Fruit fly (Drosophila melanogaster) whole organism, embryonic: ENCODE data around the gene CG13360.

Source experiments
- B-H1 ChIP-seq: fragments of 200-800 bp; sonication (Bioruptor generic); IDR thresholded peaks from 3 replicates; pipeline ENCODE4 v1.3.6; 2022; ENCODE audit warnings: missing biosample characterization, missing genetic modification characterization
- CG10274 ChIP-seq: fragments of 200-800 bp; sonication (Bioruptor generic); optimal IDR thresholded peaks from 3 replicates; lab custom pipeline; 2017; ENCODE audit warnings: missing biosample characterization, mild to moderate bottlenecking, missing genetic modification characterization
- CG11504 ChIP-seq: fragments of 200-800 bp; sonication (Bioruptor generic); optimal IDR thresholded peaks from 3 replicates; lab custom pipeline; 2019; ENCODE audit warnings: missing biosample characterization, mild to moderate bottlenecking, missing genetic modification characterization, moderate library complexity
- CG12744 ChIP-seq: fragments of 200-800 bp; sonication (Bioruptor generic); optimal IDR thresholded peaks from 2 replicates; lab custom pipeline; 2016; ENCODE audit warnings: missing biosample characterization, missing genetic modification characterization
- CG15073 ChIP-seq: fragments of 200-800 bp; sonication (Bioruptor generic); optimal IDR thresholded peaks from 2 replicates; lab custom pipeline; 2016; ENCODE audit warnings: missing biosample characterization, missing genetic modification characterization
- CG17829 ChIP-seq: fragments of 200-800 bp; optimal IDR thresholded peaks from 2 replicates; lab custom pipeline; 2019; ENCODE audit warnings: missing biosample characterization, mild to moderate bottlenecking, missing genetic modification characterization, moderate library complexity
- CG18262 ChIP-seq: fragments of 200-800 bp; optimal IDR thresholded peaks from 3 replicates; lab custom pipeline; 2019; ENCODE audit warnings: missing biosample characterization, mild to moderate bottlenecking, missing genetic modification characterization, moderate library complexity
- CG2116 ChIP-seq: fragments of 200-800 bp; sonication (Bioruptor generic); optimal IDR thresholded peaks from 3 replicates; lab custom pipeline; 2018; ENCODE audit warnings: missing biosample characterization, mild to moderate bottlenecking, missing genetic modification characterization
- CG2678 ChIP-seq: fragments of 200-800 bp; sonication (Bioruptor generic); optimal IDR thresholded peaks from 3 replicates; lab custom pipeline; 2019; ENCODE audit warnings: missing biosample characterization, mild to moderate bottlenecking, missing genetic modification characterization, moderate library complexity
- CG2712 ChIP-seq: fragments of 200-800 bp; optimal IDR thresholded peaks from 3 replicates; lab custom pipeline; 2019; ENCODE audit warnings: missing biosample characterization, mild to moderate bottlenecking, missing genetic modification characterization, moderate library complexity
- CG31365 ChIP-seq: fragments of 200-800 bp; sonication (Bioruptor generic); optimal IDR thresholded peaks from 2 replicates; lab custom pipeline; 2018; ENCODE audit warnings: missing biosample characterization, mild to moderate bottlenecking, missing genetic modification characterization
- CG32772 ChIP-seq: fragments of 200-800 bp; sonication (Bioruptor generic); IDR thresholded peaks from 2 replicates; pipeline ENCODE4 v1.3.6; 2022; ENCODE audit warnings: missing biosample characterization, missing genetic modification characterization
- CG4820 ChIP-seq: fragments of 200-800 bp; sonication (Bioruptor generic); optimal IDR thresholded peaks from 3 replicates; lab custom pipeline; 2016; ENCODE audit warnings: missing biosample characterization, missing genetic modification characterization
- CG6654 ChIP-seq: fragments of 200-800 bp; sonication (Bioruptor generic); optimal IDR thresholded peaks from 2 replicates; lab custom pipeline; 2017; ENCODE audit warnings: missing biosample characterization, mild to moderate bottlenecking, missing genetic modification characterization
- CG6854 ChIP-seq: fragments of 200-800 bp; sonication (Bioruptor generic); optimal IDR thresholded peaks from 3 replicates; lab custom pipeline; 2017; ENCODE audit warnings: missing biosample characterization, mild to moderate bottlenecking, missing genetic modification characterization
- CG7839 ChIP-seq: fragments of 200-800 bp; sonication (Bioruptor generic); optimal IDR thresholded peaks from 3 replicates; lab custom pipeline; 2018; ENCODE audit warnings: missing biosample characterization, mild to moderate bottlenecking, missing genetic modification characterization, moderate library complexity
- CG8388 ChIP-seq: fragments of 200-800 bp; sonication (Bioruptor generic); optimal IDR thresholded peaks from 2 replicates; lab custom pipeline; 2019; ENCODE audit warnings: missing biosample characterization, mild to moderate bottlenecking, missing genetic modification characterization, moderate library complexity
- CG8924 ChIP-seq: fragments of 200-800 bp; optimal IDR thresholded peaks from 3 replicates; lab custom pipeline; 2019; ENCODE audit warnings: missing biosample characterization, mild to moderate bottlenecking, missing genetic modification characterization, moderate library complexity
- CG9437 ChIP-seq: fragments of 200-800 bp; sonication (Bioruptor generic); optimal IDR thresholded peaks from 2 replicates; lab custom pipeline; 2018; ENCODE audit warnings: missing biosample characterization, mild to moderate bottlenecking, missing genetic modification characterization
- Dp ChIP-seq: fragments of 200-800 bp; sonication (Bioruptor generic); optimal IDR thresholded peaks from 2 replicates; lab custom pipeline; 2018; ENCODE audit warnings: missing biosample characterization, mild to moderate bottlenecking, missing genetic modification characterization, moderate library complexity
- Elba2 ChIP-seq: fragments of 200-800 bp; sonication (Bioruptor generic); optimal IDR thresholded peaks from 3 replicates; lab custom pipeline; 2016; ENCODE audit warnings: missing biosample characterization, missing genetic modification characterization
- Ets65A ChIP-seq: fragments of 200-800 bp; sonication (Bioruptor generic); peaks from one replicate; lab custom pipeline; 2016; ENCODE audit warnings: missing biosample characterization, missing genetic modification characterization
- Fer2 ChIP-seq: fragments of 200-800 bp; sonication (Bioruptor generic); optimal IDR thresholded peaks from 2 replicates; lab custom pipeline; 2018; ENCODE audit warnings: missing biosample characterization, mild to moderate bottlenecking, missing genetic modification characterization, moderate library complexity
- Gsc ChIP-seq: fragments of 200-800 bp; sonication (Bioruptor generic); IDR thresholded peaks from 2 replicates; pipeline ENCODE4 v1.3.6; 2022; ENCODE audit warnings: missing biosample characterization, missing genetic modification characterization
- Gug ChIP-seq: fragments of 200-800 bp; sonication (Bioruptor generic); IDR thresholded peaks from 4 replicates; pipeline ENCODE4 v1.3.6; 2022; ENCODE audit warnings: missing biosample characterization, missing genetic modification characterization
- H15 ChIP-seq: fragments of 200-800 bp; sonication (Bioruptor generic); IDR thresholded peaks from 3 replicates; pipeline ENCODE4 v1.3.6; 2022; ENCODE audit warnings: missing biosample characterization, missing genetic modification characterization
- Hr51 ChIP-seq, 2 experiments: fragments of 200-800 bp; sonication (Bioruptor generic); optimal IDR thresholded peaks; 2 replicates in 1 of 2; 3 replicates in 1 of 2; lab custom pipeline; 2016 to 2018; ENCODE audit warnings: missing biosample characterization in 2 of 2, missing genetic modification characterization in 2 of 2, mild to moderate bottlenecking in 1 of 2, moderate library complexity in 1 of 2
- Lim3 ChIP-seq: fragments of 200-800 bp; sonication (Bioruptor generic); IDR thresholded peaks from 2 replicates; pipeline ENCODE4 v1.3.6; 2022; ENCODE audit warnings: missing biosample characterization, missing genetic modification characterization
- Optix ChIP-seq: fragments of 200-800 bp; sonication (Bioruptor generic); IDR thresholded peaks from 3 replicates; pipeline ENCODE4 v1.3.6; 2022; ENCODE audit warnings: missing biosample characterization, missing genetic modification characterization
- Ssrp ChIP-seq: fragments of 200-800 bp; sonication (Bioruptor generic); optimal IDR thresholded peaks from 2 replicates; lab custom pipeline; 2018; ENCODE audit warnings: missing biosample characterization, mild to moderate bottlenecking, missing genetic modification characterization, moderate library complexity
- Usf ChIP-seq: fragments of 200-800 bp; sonication (Bioruptor generic); optimal IDR thresholded peaks from 2 replicates; lab custom pipeline; 2017; ENCODE audit warnings: missing genotype, missing biosample characterization, missing genetic modification characterization
- Xrp1 ChIP-seq: fragments of 200-800 bp; sonication (Bioruptor generic); IDR thresholded peaks from 2 replicates; pipeline ENCODE4 v1.3.6; 2022; ENCODE audit warnings: missing biosample characterization, missing genetic modification characterization
- ase ChIP-seq: fragments of 200-800 bp; sonication (Bioruptor generic); IDR thresholded peaks from 3 replicates; pipeline ENCODE4 v1.3.6; 2022; ENCODE audit warnings: missing biosample characterization, missing genetic modification characterization
- bab2 ChIP-seq: fragments of 200-800 bp; sonication (Bioruptor generic); optimal IDR thresholded peaks from 2 replicates; lab custom pipeline; 2016; ENCODE audit warnings: missing biosample characterization, missing genetic modification characterization
- croc ChIP-seq: fragments of 200-800 bp; sonication (Bioruptor generic); conservative IDR thresholded peaks from 3 replicates; pipeline ENCODE4 v1.3.6; 2022; ENCODE audit warnings: missing biosample characterization, missing genetic modification characterization
- crp ChIP-seq, 2 experiments: fragments of 200-800 bp; sonication (Bioruptor generic); optimal IDR thresholded peaks; 2 replicates in 1 of 2; 3 replicates in 1 of 2; lab custom pipeline; 2017; ENCODE audit warnings: missing biosample characterization in 2 of 2, missing genetic modification characterization in 2 of 2, mild to moderate bottlenecking in 1 of 2, moderate library complexity in 1 of 2
- dmrt99B ChIP-seq: fragments of 200-800 bp; sonication (Bioruptor generic); optimal IDR thresholded peaks from 2 replicates; lab custom pipeline; 2018; ENCODE audit warnings: missing biosample characterization, mild to moderate bottlenecking, missing genetic modification characterization, moderate library complexity
- gt ChIP-seq: fragments of 200-800 bp; sonication (Bioruptor generic); IDR thresholded peaks from 2 replicates; pipeline ENCODE4 v1.3.6; 2022; ENCODE audit warnings: missing biosample characterization, missing genetic modification characterization
- ham ChIP-seq: fragments of 200-800 bp; sonication (Bioruptor generic); IDR thresholded peaks from 2 replicates; pipeline ENCODE4 v1.3.6; 2022; ENCODE audit warnings: missing biosample characterization, missing genetic modification characterization
- inv ChIP-seq: fragments of 200-800 bp; sonication (Bioruptor generic); IDR thresholded peaks from 2 replicates; pipeline ENCODE4 v1.3.6; 2022; ENCODE audit warnings: missing biosample characterization, missing genetic modification characterization; ENCODE audit not compliant: partially characterized antibody
- kah ChIP-seq: fragments of 200-800 bp; sonication (Bioruptor generic); optimal IDR thresholded peaks from 2 replicates; lab custom pipeline; 2018; ENCODE audit warnings: missing biosample characterization, mild to moderate bottlenecking, missing genetic modification characterization
- kni ChIP-seq: fragments of 200-800 bp; sonication (Bioruptor generic); optimal IDR thresholded peaks from 3 replicates; lab custom pipeline; 2017; ENCODE audit warnings: mild to moderate bottlenecking, missing biosample characterization, missing genetic modification reagents, missing genetic modification characterization
- lilli ChIP-seq: fragments of 200-800 bp; sonication (Bioruptor generic); optimal IDR thresholded peaks from 3 replicates; lab custom pipeline; 2016; ENCODE audit warnings: missing biosample characterization, missing genetic modification characterization
- lov ChIP-seq, 2 experiments: fragments of 200-800 bp in 1 of 2; fragments of >200 bp in 1 of 2; sonication (Bioruptor generic) in 1 of 2; IDR thresholded peaks in 1 of 2; optimal IDR thresholded peaks in 1 of 2; 2 replicates in 1 of 2; 3 replicates in 1 of 2; pipeline versions ENCODE4 v1.3.6 to Lab custom; 2017 to 2022; ENCODE audit warnings: missing biosample characterization in 1 of 2, missing genetic modification characterization in 1 of 2
- repo ChIP-seq: fragments of 200-800 bp; sonication (Bioruptor generic); optimal IDR thresholded peaks from 2 replicates; lab custom pipeline; 2016; ENCODE audit warnings: missing biosample characterization, missing genetic modification characterization
- row ChIP-seq: fragments of 200-800 bp; sonication (Bioruptor generic); IDR thresholded peaks from 3 replicates; pipeline ENCODE4 v1.3.6; 2022; ENCODE audit warnings: missing biosample characterization, missing genetic modification characterization
- sens ChIP-seq: fragments of 200-800 bp; sonication (Bioruptor generic); peaks from one replicate; lab custom pipeline; 2016; ENCODE audit warnings: missing biosample characterization, missing genetic modification characterization
- sens-2 ChIP-seq: fragments of 200-800 bp; sonication (Bioruptor generic); IDR thresholded peaks from 2 replicates; pipeline ENCODE4 v1.3.6; 2022; ENCODE audit warnings: missing biosample characterization, missing genetic modification characterization
- sim ChIP-seq: fragments of 200-800 bp; sonication (Bioruptor generic); IDR thresholded peaks from 2 replicates; pipeline ENCODE4 v1.3.6; 2022; ENCODE audit warnings: missing biosample characterization, missing genetic modification characterization
- sisA ChIP-seq: fragments of 200-800 bp; sonication (Bioruptor generic); IDR thresholded peaks from 2 replicates; pipeline ENCODE4 v1.3.6; 2022; ENCODE audit warnings: missing biosample characterization, missing genetic modification characterization
- trh ChIP-seq: fragments of 200-800 bp; sonication (Bioruptor generic); optimal IDR thresholded peaks from 2 replicates; lab custom pipeline; 2016; ENCODE audit warnings: missing biosample characterization, missing genetic modification characterization
- usp ChIP-seq: fragments of >200 bp; optimal IDR thresholded peaks from 2 replicates; lab custom pipeline; 2017; ENCODE audit warnings: missing biosample characterization, missing genetic modification characterization

The CG13360 gene

dm6 chrX:838012-838411 lies 48.1 kb upstream of the CG13360 start (continued):
- TF ChIP-seq Ets65A, result peak; percentile 78
- no peak for TF ChIP-seq Dp (GFP tag; lab: Kevin White, UChicago)
- TF ChIP-seq Gug (GFP tag; lab: Robert Waterston, UW), result 0 out of 4 replicates have a peak, but pooled peaks have one; percentile 3
- peak; percentile 26 for TF ChIP-seq CG7839 (tag; lab: Kevin White, UChicago)
- TF ChIP-seq gt, result no peak
- peak; percentile 42; the same call in 1 of the 2 replicates for TF ChIP-seq Xrp1 (GFP tag; lab: Robert Waterston, UW)
- no peak for TF ChIP-seq CG15073 (GFP tag; lab: Kevin White, UChicago)
- TF ChIP-seq CG4820 (GFP tag; lab: Kevin White, UChicago), result no peak
- no peak for TF ChIP-seq sens-2
- TF ChIP-seq CG18262, result peak; percentile 27
- TF ChIP-seq Gsc (GFP tag; lab: Robert Waterston, UW), result no peak
- no peak for TF ChIP-seq sim (GFP tag; lab: Robert Waterston, UW)
- no peak for TF ChIP-seq CG6654 (GFP tag; lab: Kevin White, UChicago)
- TF ChIP-seq Hr51 (GFP tag; optimal IDR thresholded peaks at IDR 0.05; lab: Kevin White, UChicago), result no peak
- no peak for TF ChIP-seq Usf (GFP tag; lab: Kevin White, UChicago)
- no peak for TF ChIP-seq kah (GFP tag; lab: Kevin White, UChicago)
- TF ChIP-seq sisA (GFP tag; lab: Robert Waterston, UW), result peak; percentile 16; the same call in 1 of the 2 replicates
- TF ChIP-seq Ssrp (tag; lab: Kevin White, UChicago), result peak; percentile 21
- TF ChIP-seq H15 (GFP tag; lab: Robert Waterston, UW), result no peak
- peak; percentile 19; the same call in 1 of the 3 replicates for TF ChIP-seq row (GFP tag; lab: Robert Waterston, UW)
- TF ChIP-seq kni (GFP tag; lab: Kevin White, UChicago), result no peak
- TF ChIP-seq trh (GFP tag; lab: Kevin White, UChicago), result no peak
- no peak for TF ChIP-seq bab2 (GFP tag; lab: Kevin White, UChicago)
- TF ChIP-seq Optix, result no peak
- TF ChIP-seq CG2678 (tag; lab: Kevin White, UChicago), result peak; percentile 5
- no peak for TF ChIP-seq Elba2 (GFP tag; lab: Kevin White, UChicago)
- TF ChIP-seq CG2712 (tag; lab: Kevin White, UChicago), result peak; percentile 42
- no peak for TF ChIP-seq croc (GFP tag; lab: Robert Waterston, UW)
- TF ChIP-seq lilli (GFP tag; lab: Kevin White, UChicago), result no peak
- TF ChIP-seq repo, result no peak
- no peak for TF ChIP-seq CG31365 (tag; lab: Kevin White, UChicago)
- TF ChIP-seq inv (GFP tag; lab: Robert Waterston, UW), result no peak
- no peak for TF ChIP-seq usp (GFP tag; lab: Kevin White, UChicago)
- no peak for TF ChIP-seq Lim3 (GFP tag; lab: Robert Waterston, UW)
- TF ChIP-seq ase (GFP tag; lab: Robert Waterston, UW), result no peak
- peak; percentile 17 for TF ChIP-seq CG11504 (tag; lab: Kevin White, UChicago)
- TF ChIP-seq CG32772 (GFP tag; lab: Robert Waterston, UW), result no peak; the same call in 1 of the 2 replicates
- TF ChIP-seq ham, result no peak
- no peak for TF ChIP-seq crp (GFP tag; optimal IDR thresholded peaks at IDR 0.05; lab: Kevin White, UChicago)
- TF ChIP-seq CG8924 (tag; lab: Kevin White, UChicago), result no peak
- peak; percentile 26 for TF ChIP-seq dmrt99B
- no peak for TF ChIP-seq lov (optimal IDR thresholded peaks at IDR 0.05; lab: Kevin White, UChicago)
- no peak for TF ChIP-seq lov (GFP tag; IDR thresholded peaks at IDR 0.05; lab: Robert Waterston, UW)
- TF ChIP-seq Fer2 (tag; lab: Kevin White, UChicago), result no peak
- no peak for TF ChIP-seq CG12744
- TF ChIP-seq CG8388 (GFP tag; lab: Kevin White, UChicago), result peak; percentile 12
- no peak for TF ChIP-seq CG2116 (GFP tag; lab: Kevin White, UChicago)
- TF ChIP-seq CG17829 (tag; lab: Kevin White, UChicago), result no peak
- no peak for TF ChIP-seq CG6854 (GFP tag; lab: Kevin White, UChicago)
- peak; percentile 67 for TF ChIP-seq sens (GFP tag; lab: Kevin White, UChicago)
- no peak for TF ChIP-seq CG10274 (GFP tag; lab: Kevin White, UChicago)
- TF ChIP-seq CG9437 (GFP tag; lab: Kevin White, UChicago), result no peak
- TF ChIP-seq B-H1, result no peak
